Fruit fly (Drosophila melanogaster): Measurements from ENCODE around the gene CG31223.

The CG31223 gene

dm6 chr3R:20835531-20835930 is 4.6 kb downstream of the CG31223 start:
- no peak for TF ChIP-seq Myc (optimal IDR thresholded peaks at IDR 0.05)
- TF ChIP-seq h (optimal IDR thresholded peaks at IDR 0.05): no peak
- no peak for TF ChIP-seq ttk (optimal IDR thresholded peaks at IDR 0.05)
- no peak for TF ChIP-seq insv (optimal IDR thresholded peaks at IDR 0.05)
- no peak for TF ChIP-seq psq (optimal IDR thresholded peaks at IDR 0.05)
- no peak for TF ChIP-seq Sin3A (optimal IDR thresholded peaks at IDR 0.05)

- TF ChIP-seq insv (optimal IDR thresholded peaks at IDR 0.05): no peak
- no peak for TF ChIP-seq ttk (optimal IDR thresholded peaks at IDR 0.05)
- no peak for TF ChIP-seq Sin3A (optimal IDR thresholded peaks at IDR 0.05)
- TF ChIP-seq h (optimal IDR thresholded peaks at IDR 0.05): no peak
- no peak for TF ChIP-seq Myc (optimal IDR thresholded peaks at IDR 0.05)
- no peak for TF ChIP-seq psq (optimal IDR thresholded peaks at IDR 0.05)
These were observed 5.4 kb downstream of the CG31223 start for dm6 chr3R:20836257-20836856.

dm6 chr3R:20837242-20837664 is 6.3 kb downstream of the CG31223 start:
- TF ChIP-seq insv (optimal IDR thresholded peaks at IDR 0.05): no peak
- no peak for TF ChIP-seq psq (optimal IDR thresholded peaks at IDR 0.05)
- no peak for TF ChIP-seq h (optimal IDR thresholded peaks at IDR 0.05)
- no peak for TF ChIP-seq Sin3A (optimal IDR thresholded peaks at IDR 0.05)
- TF ChIP-seq Myc (optimal IDR thresholded peaks at IDR 0.05): no peak
- no peak for TF ChIP-seq ttk (optimal IDR thresholded peaks at IDR 0.05)

- TF ChIP-seq Sin3A (optimal IDR thresholded peaks at IDR 0.05) (no peak), insv (optimal IDR thresholded peaks at IDR 0.05) (no peak), ttk (optimal IDR thresholded peaks at IDR 0.05) (no peak), Myc (optimal IDR thresholded peaks at IDR 0.05) (no peak), h (optimal IDR thresholded peaks at IDR 0.05) (no peak), psq (optimal IDR thresholded peaks at IDR 0.05) (no peak)
These were observed 7.9 kb downstream of the CG31223 start for dm6 chr3R:20838787-20839186.

- TF ChIP-seq h (optimal IDR thresholded peaks at IDR 0.05) (no peak), Myc (optimal IDR thresholded peaks at IDR 0.05) (no peak), ttk (optimal IDR thresholded peaks at IDR 0.05) (no peak), Sin3A (optimal IDR thresholded peaks at IDR 0.05) (no peak), psq (optimal IDR thresholded peaks at IDR 0.05) (no peak), insv (optimal IDR thresholded peaks at IDR 0.05) (no peak)
These were observed 10.9 kb downstream of the CG31223 start, which contains the start of gene CG15695 for dm6 chr3R:20841840-20842239. Gene CG15695 (plus strand): TSS chr3R:20842140.

dm6 chr3R:20845493-20845892 is 14.6 kb downstream of the CG31223 start:
- no peak for TF ChIP-seq ttk (optimal IDR thresholded peaks at IDR 0.05)

dm6 chr3R:20846316-20846715 is 15.4 kb downstream of the CG31223 start:
- TF ChIP-seq Myc (optimal IDR thresholded peaks at IDR 0.05): no peak
- TF ChIP-seq Sin3A (optimal IDR thresholded peaks at IDR 0.05): no peak
- no peak for TF ChIP-seq insv (optimal IDR thresholded peaks at IDR 0.05)
- no peak for TF ChIP-seq psq (optimal IDR thresholded peaks at IDR 0.05)
- no peak for TF ChIP-seq h (optimal IDR thresholded peaks at IDR 0.05)
- no peak for TF ChIP-seq ttk (optimal IDR thresholded peaks at IDR 0.05)

dm6 chr3R:20846768-20847167 is 15.8 kb downstream of the CG31223 start, which contains the start of gene CG15696:
Gene CG15696 (plus strand): TSS chr3R:20847068.
- no peak for TF ChIP-seq Sin3A (optimal IDR thresholded peaks at IDR 0.05)
- TF ChIP-seq insv (optimal IDR thresholded peaks at IDR 0.05): no peak
- no peak for TF ChIP-seq h (optimal IDR thresholded peaks at IDR 0.05)
- TF ChIP-seq ttk (optimal IDR thresholded peaks at IDR 0.05): no peak
- TF ChIP-seq Myc (optimal IDR thresholded peaks at IDR 0.05): no peak
- no peak for TF ChIP-seq psq (optimal IDR thresholded peaks at IDR 0.05)

dm6 chr3R:20850395-20851039 is 19.6 kb downstream of the CG31223 start, which contains the start of gene RpS30:
Gene RpS30 (plus strand): TSS chr3R:20850516.
- TF ChIP-seq Myc (optimal IDR thresholded peaks at IDR 0.05) (no peak), ttk (optimal IDR thresholded peaks at IDR 0.05) (no peak), Sin3A (optimal IDR thresholded peaks at IDR 0.05) (no peak), insv (optimal IDR thresholded peaks at IDR 0.05) (no peak), h (optimal IDR thresholded peaks at IDR 0.05) (no peak)

dm6 chr3R:20859845-20860244 is 28.9 kb downstream of the CG31223 start, which contains the start of gene Ir93a:
Gene Ir93a (minus strand): TSS chr3R:20859945.
- no peak for TF ChIP-seq Myc (optimal IDR thresholded peaks at IDR 0.05)
- no peak for TF ChIP-seq Sin3A (optimal IDR thresholded peaks at IDR 0.05)
- TF ChIP-seq h (optimal IDR thresholded peaks at IDR 0.05): no peak
- no peak for TF ChIP-seq insv (optimal IDR thresholded peaks at IDR 0.05)
- no peak for TF ChIP-seq ttk (optimal IDR thresholded peaks at IDR 0.05)
- TF ChIP-seq psq (optimal IDR thresholded peaks at IDR 0.05): no peak

- TF ChIP-seq h (optimal IDR thresholded peaks at IDR 0.05) (no peak), Myc (optimal IDR thresholded peaks at IDR 0.05) (no peak), psq (optimal IDR thresholded peaks at IDR 0.05) (no peak), insv (optimal IDR thresholded peaks at IDR 0.05) (no peak), ttk (optimal IDR thresholded peaks at IDR 0.05) (no peak), Sin3A (optimal IDR thresholded peaks at IDR 0.05) (no peak)
These were observed 35.3 kb downstream of the CG31223 start, which contains the start of gene KaiR1D for dm6 chr3R:20866204-20866603. Gene KaiR1D (minus strand): TSS chr3R:20866231.

dm6 chr3R:20870736-20871135 is 39.8 kb downstream of the CG31223 start, which contains the start of gene TotA:
Gene TotA (plus strand): TSS chr3R:20871036.
- no peak for TF ChIP-seq psq (optimal IDR thresholded peaks at IDR 0.05)

- TF ChIP-seq psq (optimal IDR thresholded peaks at IDR 0.05) (no peak), Myc (optimal IDR thresholded peaks at IDR 0.05) (no peak), ttk (optimal IDR thresholded peaks at IDR 0.05) (no peak), h (optimal IDR thresholded peaks at IDR 0.05) (no peak), Sin3A (optimal IDR thresholded peaks at IDR 0.05) (no peak), insv (optimal IDR thresholded peaks at IDR 0.05) (no peak)
These were observed 41.8 kb downstream of the CG31223 start, which contains the start of gene TotC for dm6 chr3R:20872688-20873087. Gene TotC (plus strand): TSS chr3R:20872988.

Data from Kc167 (cell line).